Fruit fly (Drosophila melanogaster): ENCODE measurements around the gene RPA1.

- TF ChIP-seq CG8478 (optimal IDR thresholded peaks at IDR 0.05) (no peak), CTCF (optimal IDR thresholded peaks at IDR 0.05) (no peak)
These were observed 8.2 kb downstream of the RPA1 start for dm6 chr3R:8256040-8256439.

Measured in S2 (cell line).